Worm (Caenorhabditis elegans) whole organism, L3 larva: ENCODE data around the gene F27D9.2.

Experiments
- jun-1 ChIP-seq: fragments of 150-350 bp; optimal IDR thresholded peaks from 2 replicates; lab custom pipeline; 2014; ENCODE audit warnings: missing biosample characterization, missing genetic modification reagents, missing genetic modification characterization
- nhr-237 ChIP-seq: fragments of 150-350 bp; optimal IDR thresholded peaks from 2 replicates; lab custom pipeline; 2014; ENCODE audit warnings: missing biosample characterization, missing genetic modification characterization
- unc-62 ChIP-seq: fragments of 150-350 bp; sonication (generic microtip); optimal IDR thresholded peaks from 4 replicates; lab custom pipeline; 2014; ENCODE audit warnings: missing biosample characterization, missing genetic modification reagents, missing genetic modification characterization

DNA sequence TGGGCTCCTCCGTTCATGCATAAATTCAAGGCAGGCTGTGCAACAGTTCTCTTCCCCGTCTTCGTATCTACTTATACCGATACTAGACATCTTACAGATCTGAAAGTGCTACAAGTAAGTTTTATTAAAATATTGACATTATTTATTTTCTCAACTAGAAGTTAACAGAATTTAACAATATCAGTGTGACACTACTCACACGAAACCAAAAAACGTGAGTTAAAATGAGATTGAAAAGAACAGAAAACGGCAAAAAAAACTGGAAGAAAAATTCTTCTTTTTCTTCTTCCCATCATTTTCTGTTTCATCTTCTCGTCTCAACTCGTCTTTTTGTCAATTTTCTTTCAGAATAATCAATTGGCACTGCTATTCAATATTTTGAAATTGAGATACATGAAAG, 15.9 kb upstream of the F27D9.2 start, which contains the start of gene F27D9.12:
- TF ChIP-seq nhr-237 (tag; lab: Kevin White, UChicago) (no peak), unc-62 (GFP tag; lab: Kevin White, UChicago) (no peak), jun-1 (no peak)
